Worm (Caenorhabditis elegans) whole organism, L3 larva: ENCODE data around the gene set-31.

Experiments used
- egl-27 ChIP-seq: sonication (generic microtip); optimal IDR thresholded peaks from 4 replicates; lab custom pipeline; 2017; ENCODE audit warnings: missing biosample characterization, missing genetic modification reagents, missing genetic modification characterization
- egl-5 ChIP-seq: fragments of 150-350 bp; optimal IDR thresholded peaks from 2 replicates; lab custom pipeline; 2017; ENCODE audit warnings: missing biosample characterization, missing genetic modification reagents, missing genetic modification characterization, inconsistent platforms
- elt-1 ChIP-seq: fragments of 150-350 bp; optimal IDR thresholded peaks from 2 replicates; lab custom pipeline; 2014; ENCODE audit warnings: missing biosample characterization, missing genetic modification characterization
- elt-2 ChIP-seq: sonication (generic microtip); optimal IDR thresholded peaks from 2 replicates; lab custom pipeline; 2016; ENCODE audit warnings: missing genetic modification reagents, mild to moderate bottlenecking, missing genetic modification characterization, missing compliant biosample characterization
- fos-1 ChIP-seq: fragments of 150-350 bp; optimal IDR thresholded peaks from 2 replicates; lab custom pipeline; 2014; ENCODE audit warnings: missing biosample characterization, missing genetic modification characterization
- hmg-11 ChIP-seq: sonication (generic microtip); optimal IDR thresholded peaks from 2 replicates; lab custom pipeline; 2016; ENCODE audit warnings: missing genetic modification characterization, missing compliant biosample characterization
- lin-39 ChIP-seq: fragments of 150-350 bp; optimal IDR thresholded peaks from 2 replicates; lab custom pipeline; 2018; ENCODE audit warnings: missing biosample characterization, missing genetic modification reagents, missing genetic modification characterization
- nfya-1 ChIP-seq: sonication (generic microtip); optimal IDR thresholded peaks from 2 replicates; lab custom pipeline; 2017; ENCODE audit warnings: missing genetic modification characterization, mild to moderate bottlenecking, missing compliant biosample characterization, antibody characterized with exemption, moderate library complexity; ENCODE audit not compliant: insufficient read depth
- nhr-28 ChIP-seq: fragments of 150-350 bp; optimal IDR thresholded peaks from 2 replicates; lab custom pipeline; 2014; ENCODE audit warnings: missing biosample characterization, missing genetic modification characterization
- nhr-77 ChIP-seq: fragments of 150-350 bp; optimal IDR thresholded peaks from 2 replicates; lab custom pipeline; 2014; ENCODE audit warnings: missing biosample characterization, missing genetic modification characterization
- skn-1 ChIP-seq: fragments of 150-350 bp; optimal IDR thresholded peaks from 2 replicates; lab custom pipeline; 2014; ENCODE audit warnings: missing biosample characterization, missing genetic modification characterization
- unc-62 ChIP-seq: fragments of 150-350 bp; sonication (generic microtip); optimal IDR thresholded peaks from 4 replicates; lab custom pipeline; 2014; ENCODE audit warnings: missing biosample characterization, missing genetic modification reagents, missing genetic modification characterization
- ztf-11 ChIP-seq: fragments of 150-350 bp; optimal IDR thresholded peaks from 2 replicates; lab custom pipeline; 2014; ENCODE audit warnings: missing biosample characterization, missing genetic modification characterization

- no peak for TF ChIP-seq fos-1
- TF ChIP-seq nhr-28 (tag; lab: Kevin White, UChicago) = no peak
- TF ChIP-seq nhr-77 (tag; lab: Kevin White, UChicago) = no peak
- no peak for TF ChIP-seq egl-27
- TF ChIP-seq egl-5 (tag; lab: Kevin White, UChicago) = no peak
- no peak for TF ChIP-seq elt-1 (tag; lab: Kevin White, UChicago)
- no peak for TF ChIP-seq nfya-1 (tag; lab: Kevin White, UChicago)
- no peak for TF ChIP-seq elt-2 (tag; lab: Kevin White, UChicago)
- TF ChIP-seq skn-1 (tag; lab: Kevin White, UChicago) = no peak
- TF ChIP-seq unc-62 (GFP tag; lab: Kevin White, UChicago) = no peak
- TF ChIP-seq ztf-11 (tag; lab: Kevin White, UChicago) = no peak
- no peak for TF ChIP-seq lin-39 (tag; lab: Kevin White, UChicago)
- TF ChIP-seq hmg-11 (tag; lab: Kevin White, UChicago) = no peak
These were observed 38.9 kb downstream of the set-31 start, which contains the start of gene bmk-1 for ce11 chrV:14456626-14457025.
